Fruit fly (Drosophila melanogaster) whole organism, pupa: ENCODE results near the gene CG34382.

Source experiments
- CG14655 ChIP-seq: fragments of 200-800 bp; sonication (Bioruptor generic); optimal IDR thresholded peaks from 3 replicates; lab custom pipeline; 2017; ENCODE audit warnings: mild to moderate bottlenecking, missing biosample characterization, missing genetic modification reagents, missing genetic modification characterization
- CG9948 ChIP-seq: fragments of 200-800 bp; sonication (Bioruptor generic); optimal IDR thresholded peaks from 2 replicates; lab custom pipeline; 2018; ENCODE audit warnings: missing biosample characterization, mild to moderate bottlenecking, missing genetic modification characterization, moderate library complexity
- Ets98B ChIP-seq: fragments of 200-800 bp; sonication (Bioruptor generic); IDR thresholded peaks from 2 replicates; pipeline ENCODE4 v1.3.6; 2022; ENCODE audit warnings: missing biosample characterization, missing genetic modification characterization
- Pif1A ChIP-seq: fragments of 200-800 bp; sonication (Bioruptor generic); optimal IDR thresholded peaks from 3 replicates; lab custom pipeline; 2016; ENCODE audit warnings: missing biosample characterization, missing genetic modification characterization

dm6 chr3L:9850114-9850513 is 28.7 kb upstream of the CG34382 start:
- no peak for TF ChIP-seq CG14655 (GFP tag; lab: Kevin White, UChicago)
- no peak for TF ChIP-seq CG9948
- no peak for TF ChIP-seq Ets98B (GFP tag; lab: Robert Waterston, UW)
- TF ChIP-seq Pif1A (GFP tag; lab: Kevin White, UChicago): no peak
